Worm (Caenorhabditis elegans): ENCODE results near the gene msp-77.

ce11 chrIV:9899227-9899626 is 4.8 kb downstream of the msp-77 start:
- TF ChIP-seq egl-27 (tag; optimal IDR thresholded peaks at IDR 0.05) (no peak), sup-37 (GFP tag; optimal IDR thresholded peaks at IDR 0.05) (no peak), sptf-1 (tag; optimal IDR thresholded peaks at IDR 0.05) (no peak), aha-1 (tag; optimal IDR thresholded peaks at IDR 0.05) (no peak), snpc-4 (tag; optimal IDR thresholded peaks at IDR 0.05) (no peak), pqm-1 (tag; optimal IDR thresholded peaks at IDR 0.05) (no peak)

Measured in whole organism, L1 larva.